Worm (Caenorhabditis elegans) whole organism, young adult: Measurements from ENCODE around the gene dars-2.

Experiments
- B0019.2 ChIP-seq: fragments of 200-800 bp; sonication (Bioruptor generic); conservative IDR thresholded peaks from 2 replicates; pipeline ENCODE4 v1.3.6; 2022; ENCODE audit warnings: missing genetic modification reagents, missing genetic modification characterization, missing compliant biosample characterization
- F37B4.10 ChIP-seq: fragments of 200-800 bp; sonication (Bioruptor generic); IDR thresholded peaks from 2 replicates; pipeline ENCODE4 v1.3.6; 2022; ENCODE audit warnings: missing genetic modification characterization, missing compliant biosample characterization
- ama-1 ChIP-seq, 3 experiments: fragments of 150-350 bp in 1 of 3; sonication (generic microtip) in 2 of 3; optimal IDR thresholded peaks; 2 replicates each; lab custom pipeline; 2014 to 2018; ENCODE audit warnings: missing biosample characterization in 2 of 3, missing genetic modification characterization in 2 of 3, missing genetic modification reagents in 2 of 3
- athp-1 ChIP-seq: sonication (generic microtip); optimal IDR thresholded peaks from 2 replicates; lab custom pipeline; 2017; ENCODE audit warnings: mild to moderate bottlenecking, missing genetic modification characterization, missing compliant biosample characterization
- die-1 ChIP-seq: sonication (generic microtip); optimal IDR thresholded peaks from 2 replicates; lab custom pipeline; 2016; ENCODE audit warnings: missing genotype, mild to moderate bottlenecking, missing genetic modification characterization, missing compliant biosample characterization
- egl-18 ChIP-seq: fragments of 200-800 bp; sonication (Bioruptor generic); IDR thresholded peaks from 2 replicates; pipeline ENCODE4 v1.3.6; 2022; ENCODE audit warnings: missing genetic modification reagents, missing genetic modification characterization, missing compliant biosample characterization
- nhr-120 ChIP-seq: fragments of 200-800 bp; sonication (Bioruptor generic); IDR thresholded peaks from 2 replicates; pipeline ENCODE4 v1.3.6; 2022; ENCODE audit warnings: missing genetic modification characterization, missing compliant biosample characterization
- nhr-179 ChIP-seq: sonication (generic microtip); optimal IDR thresholded peaks from 2 replicates; lab custom pipeline; 2016; ENCODE audit warnings: mild to moderate bottlenecking, missing genetic modification characterization, missing compliant biosample characterization
- nhr-27 ChIP-seq: fragments of 200-800 bp; sonication (Bioruptor generic); optimal IDR thresholded peaks from 2 replicates; lab custom pipeline; 2018; ENCODE audit warnings: mild to moderate bottlenecking, missing genetic modification characterization, moderate library complexity, missing compliant biosample characterization
- repo-1 ChIP-seq: sonication (generic microtip); optimal IDR thresholded peaks from 2 replicates; lab custom pipeline; 2017; ENCODE audit warnings: mild to moderate bottlenecking, missing genetic modification characterization, missing compliant biosample characterization
- snpc-1.3 ChIP-seq: sonication (generic microtip); optimal IDR thresholded peaks from 2 replicates; lab custom pipeline; 2017; ENCODE audit warnings: missing genetic modification characterization, mild to moderate bottlenecking, missing compliant biosample characterization, antibody characterized with exemption, moderate library complexity, missing genotype, missing genetic modification reagents; ENCODE audit not compliant: insufficient read depth
- snpc-4 ChIP-seq, 5 experiments: fragments of 150-350 bp in 1 of 5; sonication (generic microtip) in 4 of 5; optimal IDR thresholded peaks; 2 replicates each; lab custom pipeline; 2014 to 2018; ENCODE audit warnings: missing genetic modification characterization in 5 of 5, missing biosample characterization in 3 of 5, antibody characterized with exemption in 2 of 5, mild to moderate bottlenecking in 2 of 5, missing compliant biosample characterization in 2 of 5, missing genotype in 2 of 5, moderate library complexity in 2 of 5, missing genetic modification reagents in 1 of 5
- unc-62 ChIP-seq: fragments of 150-350 bp; optimal IDR thresholded peaks from 2 replicates; lab custom pipeline; 2014; ENCODE audit warnings: missing biosample characterization, missing genetic modification reagents, missing genetic modification characterization

DNA sequence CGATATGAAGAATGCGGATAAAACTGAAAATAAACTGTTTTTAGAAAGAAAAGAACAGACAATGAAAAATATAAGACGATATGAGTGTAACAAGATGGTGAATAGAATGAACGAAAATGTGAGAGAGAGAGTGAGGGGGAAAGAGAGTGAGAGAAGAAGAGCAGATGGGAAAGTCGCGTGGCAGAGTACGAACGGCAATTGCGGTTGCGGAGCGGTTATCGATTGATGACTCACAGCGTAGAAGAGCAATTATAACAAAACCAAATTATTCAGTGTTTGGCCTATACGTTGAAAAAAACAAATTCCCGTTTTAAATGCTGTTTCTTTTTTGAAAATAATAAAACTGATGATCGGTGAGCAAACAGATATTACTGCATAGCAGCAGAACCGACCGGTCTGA lies 16.8 kb downstream of the dars-2 start, which contains the start of gene pqn-53:
- TF ChIP-seq snpc-4 (GFP tag; optimal IDR thresholded peaks at IDR 0.05; lab: Kevin White, UChicago) (no peak), snpc-4 (tag; optimal IDR thresholded peaks at IDR 0.05; lab: Kevin White, UChicago) (no peak), F37B4.10 (GFP tag; lab: Robert Waterston, UW) (no peak), repo-1 (tag; lab: Kevin White, UChicago) (no peak), die-1 (no peak), athp-1 (no peak), nhr-27 (tag; lab: Kevin White, UChicago) (no peak), snpc-1.3 (tag; lab: Kevin White, UChicago) (no peak), nhr-179 (tag; lab: Kevin White, UChicago) (no peak), ama-1 (optimal IDR thresholded peaks at IDR 0.05; lab: Kevin White, UChicago) (no peak), ama-1 (GFP tag; optimal IDR thresholded peaks at IDR 0.05; lab: Kevin White, UChicago) (no peak), egl-18 (no peak), nhr-120 (GFP tag; lab: Robert Waterston, UW) (no peak), B0019.2 (no peak), unc-62 (GFP tag; lab: Kevin White, UChicago) (no peak)
